Worm (Caenorhabditis elegans) whole organism, L3 larva: Measurements from ENCODE around the gene F54E12.2.

ENCODE experiments used
- jun-1 ChIP-seq: fragments of 150-350 bp; optimal IDR thresholded peaks from 2 replicates; lab custom pipeline; 2014; ENCODE audit warnings: missing biosample characterization, missing genetic modification reagents, missing genetic modification characterization
- nfya-1 ChIP-seq: sonication (generic microtip); optimal IDR thresholded peaks from 2 replicates; lab custom pipeline; 2017; ENCODE audit warnings: missing genetic modification characterization, mild to moderate bottlenecking, missing compliant biosample characterization, antibody characterized with exemption, moderate library complexity; ENCODE audit not compliant: insufficient read depth
- pqm-1 ChIP-seq: fragments of 150-350 bp; optimal IDR thresholded peaks from 2 replicates; lab custom pipeline; 2017; ENCODE audit warnings: missing biosample characterization, missing genetic modification characterization, inconsistent platforms
- zag-1 ChIP-seq: fragments of 150-350 bp; optimal IDR thresholded peaks from 2 replicates; lab custom pipeline; 2014; ENCODE audit warnings: missing biosample characterization, missing genetic modification characterization
- ztf-11 ChIP-seq: fragments of 150-350 bp; optimal IDR thresholded peaks from 2 replicates; lab custom pipeline; 2014; ENCODE audit warnings: missing biosample characterization, missing genetic modification characterization

ce11 chrIV:11332751-11333150 lies 4.2 kb downstream of the F54E12.2 start, which contains the start of gene sart-3:
- TF ChIP-seq pqm-1 (no peak), zag-1 (tag; lab: Kevin White, UChicago) (no peak), jun-1 (tag; lab: Kevin White, UChicago) (no peak), nfya-1 (no peak), ztf-11 (no peak)
